Fruit fly (Drosophila melanogaster) whole organism, pupa: ENCODE data around the gene CrzR.

Experiments used
- CG10348 ChIP-seq: fragments of 200-800 bp; sonication (Bioruptor generic); IDR thresholded peaks from 2 replicates; pipeline ENCODE4 v1.3.6; 2022; ENCODE audit warnings: missing biosample characterization, missing genetic modification characterization
- CG12605 ChIP-seq: fragments of 200-800 bp; sonication (Bioruptor generic); IDR thresholded peaks from 2 replicates; pipeline ENCODE4 v1.3.6; 2022; ENCODE audit warnings: missing biosample characterization, missing genetic modification characterization
- CG13204 ChIP-seq: fragments of 200-800 bp; sonication (Bioruptor generic); optimal IDR thresholded peaks from 2 replicates; lab custom pipeline; 2018; ENCODE audit warnings: missing biosample characterization, mild to moderate bottlenecking, missing genetic modification characterization, moderate library complexity
- CG14655 ChIP-seq: fragments of 200-800 bp; sonication (Bioruptor generic); optimal IDR thresholded peaks from 3 replicates; lab custom pipeline; 2017; ENCODE audit warnings: mild to moderate bottlenecking, missing biosample characterization, missing genetic modification reagents, missing genetic modification characterization
- CG15710 ChIP-seq: fragments of 200-800 bp; sonication (Bioruptor generic); optimal IDR thresholded peaks from 2 replicates; lab custom pipeline; 2018; ENCODE audit warnings: missing biosample characterization, mild to moderate bottlenecking, missing genetic modification characterization, moderate library complexity
- CG17806 ChIP-seq: fragments of 200-800 bp; sonication (Bioruptor generic); optimal IDR thresholded peaks from 2 replicates; lab custom pipeline; 2018; ENCODE audit warnings: missing biosample characterization, mild to moderate bottlenecking, missing genetic modification characterization, moderate library complexity
- CG32121 ChIP-seq: fragments of 200-800 bp; sonication (Bioruptor generic); IDR thresholded peaks from 2 replicates; pipeline ENCODE4 v1.3.6; 2022; ENCODE audit warnings: missing biosample characterization, missing genetic modification characterization
- CG34367 ChIP-seq: fragments of 200-800 bp; sonication (Bioruptor generic); optimal IDR thresholded peaks from 2 replicates; lab custom pipeline; 2018; ENCODE audit warnings: missing biosample characterization, mild to moderate bottlenecking, missing genetic modification characterization
- CG4496 ChIP-seq: fragments of 200-800 bp; sonication (Bioruptor generic); IDR thresholded peaks from 3 replicates; pipeline ENCODE4 v1.3.6; 2022; ENCODE audit warnings: missing biosample characterization, missing genetic modification characterization
- CG8159 ChIP-seq: fragments of 200-800 bp; sonication (Bioruptor generic); optimal IDR thresholded peaks from 3 replicates; lab custom pipeline; 2018; ENCODE audit warnings: missing biosample characterization, mild to moderate bottlenecking, missing genetic modification characterization, moderate library complexity
- CG8301 ChIP-seq: fragments of 200-800 bp; sonication (Bioruptor generic); optimal IDR thresholded peaks from 2 replicates; lab custom pipeline; 2018; ENCODE audit warnings: missing biosample characterization, mild to moderate bottlenecking, missing genetic modification characterization
- CG9948 ChIP-seq: fragments of 200-800 bp; sonication (Bioruptor generic); optimal IDR thresholded peaks from 2 replicates; lab custom pipeline; 2018; ENCODE audit warnings: missing biosample characterization, mild to moderate bottlenecking, missing genetic modification characterization, moderate library complexity
- D1 ChIP-seq: fragments of 200-800 bp; sonication (Bioruptor generic); optimal IDR thresholded peaks from 2 replicates; lab custom pipeline; 2018; ENCODE audit warnings: missing biosample characterization, mild to moderate bottlenecking, missing genetic modification characterization, moderate library complexity
- EcR ChIP-seq: fragments of 200-800 bp; sonication (Bioruptor generic); optimal IDR thresholded peaks from 3 replicates; lab custom pipeline; 2019; ENCODE audit warnings: missing biosample characterization, missing genetic modification characterization, mild to moderate bottlenecking, moderate library complexity, missing genetic modification reagents
- Ets98B ChIP-seq: fragments of 200-800 bp; sonication (Bioruptor generic); IDR thresholded peaks from 2 replicates; pipeline ENCODE4 v1.3.6; 2022; ENCODE audit warnings: missing biosample characterization, missing genetic modification characterization
- Pif1A ChIP-seq: fragments of 200-800 bp; sonication (Bioruptor generic); optimal IDR thresholded peaks from 3 replicates; lab custom pipeline; 2016; ENCODE audit warnings: missing biosample characterization, missing genetic modification characterization
- Pif1B ChIP-seq: fragments of 200-800 bp; sonication (Bioruptor generic); optimal IDR thresholded peaks from 3 replicates; lab custom pipeline; 2016; ENCODE audit warnings: missing biosample characterization, missing genetic modification characterization
- Snoo ChIP-seq: fragments of 200-800 bp; sonication (Bioruptor generic); optimal IDR thresholded peaks from 3 replicates; lab custom pipeline; 2017; ENCODE audit warnings: missing biosample characterization, mild to moderate bottlenecking, missing genetic modification characterization, inconsistent platforms
- fd96Ca ChIP-seq: fragments of 200-800 bp; sonication (Bioruptor generic); IDR thresholded peaks from 3 replicates; pipeline ENCODE4 v1.3.6; 2022; ENCODE audit warnings: missing biosample characterization, missing genetic modification characterization
- gl ChIP-seq: fragments of 200-800 bp; sonication (Bioruptor generic); optimal IDR thresholded peaks from 2 replicates; lab custom pipeline; 2018; ENCODE audit warnings: missing biosample characterization, mild to moderate bottlenecking, missing genetic modification characterization
- rn ChIP-seq: fragments of 200-800 bp; sonication (Bioruptor generic); IDR thresholded peaks from 2 replicates; pipeline ENCODE4 v1.3.6; 2022; ENCODE audit warnings: missing biosample characterization, missing genetic modification characterization

CrzR gene

dm6 chr3L:12296073-12296527 lies 55.2 kb downstream of the CrzR start, which contains the start of gene CG4328:
TSS of gene CG4328 (minus strand) at chr3L:12296123.
- no peak for TF ChIP-seq Snoo
- no peak for TF ChIP-seq D1 (tag; lab: Kevin White, UChicago)
- TF ChIP-seq CG14655 (GFP tag; lab: Kevin White, UChicago): no peak
- TF ChIP-seq Ets98B: no peak
- no peak for TF ChIP-seq CG10348 (GFP tag; lab: Robert Waterston, UW)
- TF ChIP-seq EcR: no peak
- no peak for TF ChIP-seq gl
- TF ChIP-seq CG8301 (tag; lab: Kevin White, UChicago): no peak
- TF ChIP-seq CG34367: no peak
- no peak for TF ChIP-seq CG13204
- TF ChIP-seq CG4496 (GFP tag; lab: Robert Waterston, UW): no peak
- no peak for TF ChIP-seq fd96Ca (GFP tag; lab: Robert Waterston, UW)
- TF ChIP-seq CG9948: no peak
- TF ChIP-seq Pif1B (GFP tag; lab: Kevin White, UChicago): no peak
- no peak for TF ChIP-seq rn (GFP tag; lab: Robert Waterston, UW)
- TF ChIP-seq CG15710 (tag; lab: Kevin White, UChicago): no peak
- no peak for TF ChIP-seq CG12605 (GFP tag; lab: Robert Waterston, UW)
- no peak for TF ChIP-seq Pif1A (GFP tag; lab: Kevin White, UChicago)

dm6 chr3L:12294602-12295001 lies 56.7 kb downstream of the CrzR start:
- TF ChIP-seq Ets98B (no peak), D1 (tag; lab: Kevin White, UChicago) (no peak), gl (no peak), CG8159 (no peak), CG10348 (GFP tag; lab: Robert Waterston, UW) (no peak), rn (GFP tag; lab: Robert Waterston, UW) (no peak), CG17806 (tag; lab: Kevin White, UChicago) (no peak), CG32121 (no peak), CG12605 (GFP tag; lab: Robert Waterston, UW) (no peak), CG8301 (tag; lab: Kevin White, UChicago) (no peak), Pif1B (GFP tag; lab: Kevin White, UChicago) (no peak), fd96Ca (GFP tag; lab: Robert Waterston, UW) (no peak), CG9948 (no peak), CG4496 (GFP tag; lab: Robert Waterston, UW) (no peak), CG13204 (no peak), EcR (no peak)

DNA sequence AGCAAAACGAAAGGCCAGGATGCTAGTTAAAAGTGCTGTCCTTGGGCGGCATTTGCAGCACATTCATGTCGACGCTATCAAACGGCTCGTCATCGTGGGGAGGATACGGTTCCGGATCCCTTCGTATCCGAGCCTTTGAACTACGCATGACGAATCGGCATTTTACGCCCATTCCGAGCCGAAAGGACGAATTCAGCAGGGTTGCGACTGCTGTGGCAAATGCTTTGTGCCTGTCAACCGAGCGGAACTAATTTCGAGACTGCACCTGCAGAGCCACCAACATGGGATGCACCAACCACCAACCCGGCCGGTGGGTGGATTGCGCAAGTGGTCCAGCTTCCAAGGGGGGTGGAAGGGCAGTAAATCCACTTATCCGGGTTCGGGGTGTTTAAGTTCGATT lies 60.8 kb downstream of the CrzR start:
- TF ChIP-seq CG32121 (no peak), fd96Ca (GFP tag; lab: Robert Waterston, UW) (no peak), CG4496 (GFP tag; lab: Robert Waterston, UW) (no peak)

DNA sequence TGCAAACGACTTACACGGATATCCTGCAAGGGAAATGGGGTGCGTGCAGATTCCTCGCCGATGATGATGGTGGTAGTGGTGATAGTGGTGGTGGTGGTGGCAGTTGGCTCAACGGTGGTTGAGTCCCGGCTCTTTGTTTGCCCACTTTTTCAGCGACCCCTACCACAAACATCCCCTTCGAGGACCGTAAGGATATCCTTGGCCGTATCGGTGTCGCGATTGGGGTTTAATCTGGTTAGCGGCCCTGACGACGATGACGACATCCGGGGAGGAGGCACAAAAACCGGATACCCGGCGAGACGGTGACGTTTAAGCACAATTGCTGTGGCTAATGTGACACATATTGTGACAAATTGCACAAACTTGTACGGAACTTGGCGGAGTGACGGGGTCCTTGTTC lies 61.7 kb downstream of the CrzR start:
- TF ChIP-seq rn (GFP tag; lab: Robert Waterston, UW) (no peak), CG10348 (GFP tag; lab: Robert Waterston, UW) (no peak), gl (no peak), CG8301 (tag; lab: Kevin White, UChicago) (no peak), CG8159 (no peak), CG32121 (no peak), CG14655 (GFP tag; lab: Kevin White, UChicago) (no peak), Ets98B (no peak), fd96Ca (GFP tag; lab: Robert Waterston, UW) (no peak), CG13204 (no peak), CG17806 (tag; lab: Kevin White, UChicago) (no peak), CG4496 (GFP tag; lab: Robert Waterston, UW) (no peak), Snoo (no peak), D1 (tag; lab: Kevin White, UChicago) (no peak), Pif1B (GFP tag; lab: Kevin White, UChicago) (no peak), EcR (no peak), CG34367 (no peak)
